Worm (Caenorhabditis elegans) whole organism, early embryonic: ENCODE measurements around the gene nhr-233.

Experiments used
- B0310.2 ChIP-seq: sonication (generic microtip); optimal IDR thresholded peaks from 2 replicates; lab custom pipeline; 2016; ENCODE audit warnings: mild to moderate bottlenecking, missing genetic modification characterization, missing compliant biosample characterization
- F13C5.2 ChIP-seq: sonication (generic microtip); optimal IDR thresholded peaks from 2 replicates; lab custom pipeline; 2017; ENCODE audit warnings: mild to moderate bottlenecking, missing genetic modification characterization, inconsistent platforms, missing compliant biosample characterization
- aly-1 ChIP-seq: sonication (generic microtip); optimal IDR thresholded peaks from 2 replicates; lab custom pipeline; 2016; ENCODE audit warnings: missing genetic modification characterization, missing compliant biosample characterization
- ama-1 ChIP-seq: fragments of 150-350 bp; optimal IDR thresholded peaks from 2 replicates; lab custom pipeline; 2014
- ceh-13 ChIP-seq: fragments of 200-800 bp; sonication (Bioruptor generic); optimal IDR thresholded peaks from 2 replicates; lab custom pipeline; 2018; ENCODE audit warnings: mild to moderate bottlenecking, missing genetic modification characterization, missing compliant biosample characterization
- ceh-36 ChIP-seq: sonication (generic microtip); optimal IDR thresholded peaks from 2 replicates; lab custom pipeline; 2016; ENCODE audit warnings: missing genetic modification characterization, inconsistent platforms, missing compliant biosample characterization
- ets-7 ChIP-seq: sonication (generic microtip); optimal IDR thresholded peaks from 2 replicates; lab custom pipeline; 2016; ENCODE audit warnings: missing genotype, missing genetic modification characterization, missing compliant biosample characterization
- flt-1 ChIP-seq: fragments of 200-800 bp; sonication (Bioruptor generic); IDR thresholded peaks from 2 replicates; pipeline ENCODE4 v1.3.6; 2022; ENCODE audit warnings: missing genetic modification characterization, missing compliant biosample characterization
- hmbx-1 ChIP-seq: sonication (generic microtip); optimal IDR thresholded peaks from 2 replicates; lab custom pipeline; 2016; ENCODE audit warnings: mild to moderate bottlenecking, missing genetic modification characterization, missing compliant biosample characterization
- hmg-4 ChIP-seq: fragments of 200-800 bp; sonication (Bioruptor generic); optimal IDR thresholded peaks from 2 replicates; lab custom pipeline; 2018; ENCODE audit warnings: mild to moderate bottlenecking, missing genetic modification characterization, missing compliant biosample characterization
- pes-1 ChIP-seq: fragments of 200-800 bp; sonication (Bioruptor generic); IDR thresholded peaks from 2 replicates; pipeline ENCODE4 v1.3.6; 2022; ENCODE audit warnings: missing genetic modification reagents, missing genetic modification characterization, missing compliant biosample characterization
- sea-1 ChIP-seq: fragments of 200-800 bp; sonication (Bioruptor generic); conservative IDR thresholded peaks from 2 replicates; pipeline ENCODE4 v1.3.6; 2022; ENCODE audit warnings: missing genetic modification characterization, missing compliant biosample characterization
- tbx-11 ChIP-seq: fragments of 200-800 bp; sonication (Bioruptor generic); IDR thresholded peaks from 2 replicates; pipeline ENCODE4 v1.3.6; 2022; ENCODE audit warnings: missing genetic modification characterization, missing compliant biosample characterization
- tra-4 ChIP-seq: sonication (generic microtip); optimal IDR thresholded peaks from 2 replicates; lab custom pipeline; 2017; ENCODE audit warnings: missing genetic modification characterization, missing compliant biosample characterization

ce11 chrV:16568056-16568455 lies 2.5 kb downstream of the nhr-233 start:
- TF ChIP-seq ama-1 (lab: Kevin White, UChicago) (no peak), pes-1 (GFP tag; lab: Robert Waterston, UW) (no peak), F13C5.2 (tag; lab: Kevin White, UChicago) (no peak), ceh-13 (GFP tag; lab: Kevin White, UChicago) (no peak), flt-1 (no peak), ets-7 (tag; lab: Kevin White, UChicago) (no peak), hmg-4 (GFP tag; lab: Kevin White, UChicago) (no peak), hmbx-1 (tag; lab: Kevin White, UChicago) (no peak), tra-4 (tag; lab: Kevin White, UChicago) (no peak), aly-1 (tag; lab: Kevin White, UChicago) (no peak), tbx-11 (GFP tag; lab: Robert Waterston, UW) (no peak), ceh-36 (tag; lab: Kevin White, UChicago) (no peak), sea-1 (GFP tag; lab: Robert Waterston, UW) (no peak), B0310.2 (tag; lab: Kevin White, UChicago) (no peak)
